Worm (Caenorhabditis elegans): ENCODE results near the gene dct-5.

DNA sequence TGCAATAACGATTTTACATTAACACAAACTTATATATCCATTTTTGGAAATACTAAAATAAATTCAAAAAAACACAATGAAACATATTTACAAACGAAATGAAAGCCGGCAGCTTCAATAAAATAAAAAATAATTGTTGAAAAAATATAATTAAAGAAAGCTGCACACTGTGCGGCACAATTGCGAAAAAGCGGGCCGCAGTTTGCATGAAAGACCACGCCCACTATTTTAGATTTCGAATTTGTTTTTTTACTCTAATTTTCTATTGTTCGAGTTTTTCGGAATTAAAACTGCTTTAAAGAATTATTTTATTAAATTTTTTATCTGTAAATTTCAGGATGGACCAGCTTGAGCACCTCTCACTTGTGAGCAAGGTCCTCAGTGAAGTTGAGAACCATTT, 37.5 kb downstream of the dct-5 start, which contains the start of gene mog-5:
- no peak for TF ChIP-seq chd-7 (tag; optimal IDR thresholded peaks at IDR 0.05)
- no peak for TF ChIP-seq F57C9.4 (tag; optimal IDR thresholded peaks at IDR 0.05)
- TF ChIP-seq ceh-27 (GFP tag; optimal IDR thresholded peaks at IDR 0.05): no peak
- TF ChIP-seq xnd-1 (tag; optimal IDR thresholded peaks at IDR 0.05): no peak
- TF ChIP-seq ama-1 (optimal IDR thresholded peaks at IDR 0.05): no peak
- no peak for TF ChIP-seq ama-1 (GFP tag; optimal IDR thresholded peaks at IDR 0.05)
- no peak for TF ChIP-seq ceh-40 (GFP tag; IDR thresholded peaks at IDR 0.05)

All from whole organism, young adult.